Fruit fly (Drosophila melanogaster) whole organism, adult: Measurements from ENCODE around the gene CG14205.
A peak's percentile ranks its signal among the peaks of the same experiment; 100 is the strongest.

ENCODE experiments used
- CG11617 ChIP-seq: fragments of 200-800 bp; sonication (Bioruptor generic); optimal IDR thresholded peaks from 2 replicates; lab custom pipeline; 2017; ENCODE audit warnings: mild to moderate bottlenecking, missing biosample characterization, missing genetic modification reagents, missing genetic modification characterization
- CG12768 ChIP-seq: fragments of 200-800 bp; sonication (Bioruptor generic); optimal IDR thresholded peaks from 2 replicates; lab custom pipeline; 2017; ENCODE audit warnings: missing biosample characterization, missing genetic modification characterization, mild to moderate bottlenecking, moderate library complexity, missing genetic modification reagents
- CG14711 ChIP-seq: fragments of 200-800 bp; sonication (Bioruptor generic); optimal IDR thresholded peaks from 2 replicates; lab custom pipeline; 2018; ENCODE audit warnings: missing biosample characterization, mild to moderate bottlenecking, missing genetic modification characterization, moderate library complexity
- CG1620 ChIP-seq: fragments of 200-800 bp; sonication (Bioruptor generic); optimal IDR thresholded peaks from 2 replicates; lab custom pipeline; 2016; ENCODE audit warnings: missing biosample characterization, missing genetic modification characterization
- CG33017 ChIP-seq: fragments of 200-800 bp; sonication (Bioruptor generic); optimal IDR thresholded peaks from 2 replicates; lab custom pipeline; 2018; ENCODE audit warnings: missing biosample characterization, mild to moderate bottlenecking, missing genetic modification characterization, moderate library complexity
- CG5204 ChIP-seq: fragments of 200-800 bp; sonication (Bioruptor generic); optimal IDR thresholded peaks from 2 replicates; lab custom pipeline; 2016; ENCODE audit warnings: missing biosample characterization, missing genetic modification characterization
- CG7045 ChIP-seq: fragments of 200-800 bp; sonication (Bioruptor generic); optimal IDR thresholded peaks from 2 replicates; lab custom pipeline; 2017; ENCODE audit warnings: missing biosample characterization, mild to moderate bottlenecking, missing genetic modification characterization
- CG7101 ChIP-seq: fragments of 200-800 bp; sonication (Bioruptor generic); optimal IDR thresholded peaks from 2 replicates; lab custom pipeline; 2018; ENCODE audit warnings: missing biosample characterization, mild to moderate bottlenecking, missing genetic modification characterization, moderate library complexity
- Clk ChIP-seq: fragments of 200-800 bp; sonication (Bioruptor generic); optimal IDR thresholded peaks from 2 replicates; lab custom pipeline; 2017; ENCODE audit warnings: missing biosample characterization, missing genetic modification characterization
- Crg-1 ChIP-seq: fragments of 200-800 bp; sonication (Bioruptor generic); optimal IDR thresholded peaks from 2 replicates; lab custom pipeline; 2016; ENCODE audit warnings: missing biosample characterization, missing genetic modification characterization
- Hr96 ChIP-seq: fragments of 200-800 bp; sonication (Bioruptor generic); optimal IDR thresholded peaks from 2 replicates; lab custom pipeline; 2016; ENCODE audit warnings: missing biosample characterization, missing genetic modification characterization
- Mnt ChIP-seq: fragments of 200-800 bp; sonication (Bioruptor generic); optimal IDR thresholded peaks from 2 replicates; lab custom pipeline; 2016; ENCODE audit warnings: missing biosample characterization, mild to moderate bottlenecking, missing genetic modification characterization
- bab1 ChIP-seq: fragments of 200-800 bp; sonication (Bioruptor generic); optimal IDR thresholded peaks from 3 replicates; lab custom pipeline; 2019; ENCODE audit warnings: missing biosample characterization, mild to moderate bottlenecking, missing genetic modification characterization, moderate library complexity
- cic ChIP-seq: fragments of 200-800 bp; sonication (Bioruptor generic); optimal IDR thresholded peaks from 2 replicates; lab custom pipeline; 2017; ENCODE audit warnings: missing biosample characterization, mild to moderate bottlenecking, missing genetic modification characterization, moderate library complexity
- cnc ChIP-seq, 2 experiments: fragments of >200 bp; optimal IDR thresholded peaks; 2 replicates each; lab custom pipeline; 2017
- kay ChIP-seq: fragments of 200-800 bp; sonication (Bioruptor generic); peaks from one replicate; lab custom pipeline; 2016; ENCODE audit warnings: missing biosample characterization, missing genetic modification characterization, borderline replicate concordance
- ovo ChIP-seq: fragments of 200-800 bp; sonication (Bioruptor generic); optimal IDR thresholded peaks from 2 replicates; lab custom pipeline; 2016; ENCODE audit warnings: missing biosample characterization, missing genetic modification characterization
- pad ChIP-seq: fragments of 200-800 bp; sonication (Bioruptor generic); optimal IDR thresholded peaks from 3 replicates; lab custom pipeline; 2017; ENCODE audit warnings: missing biosample characterization, missing genetic modification characterization, mild to moderate bottlenecking, moderate library complexity, missing genetic modification reagents
- tj ChIP-seq: fragments of 200-800 bp; sonication (Bioruptor generic); optimal IDR thresholded peaks from 3 replicates; lab custom pipeline; 2017; ENCODE audit warnings: missing biosample characterization, mild to moderate bottlenecking, missing genetic modification characterization, moderate library complexity
- toe ChIP-seq: fragments of 200-800 bp; sonication (Bioruptor generic); optimal IDR thresholded peaks from 2 replicates; lab custom pipeline; 2016; ENCODE audit warnings: missing biosample characterization, missing genetic modification characterization

The CG14205 gene

DNA sequence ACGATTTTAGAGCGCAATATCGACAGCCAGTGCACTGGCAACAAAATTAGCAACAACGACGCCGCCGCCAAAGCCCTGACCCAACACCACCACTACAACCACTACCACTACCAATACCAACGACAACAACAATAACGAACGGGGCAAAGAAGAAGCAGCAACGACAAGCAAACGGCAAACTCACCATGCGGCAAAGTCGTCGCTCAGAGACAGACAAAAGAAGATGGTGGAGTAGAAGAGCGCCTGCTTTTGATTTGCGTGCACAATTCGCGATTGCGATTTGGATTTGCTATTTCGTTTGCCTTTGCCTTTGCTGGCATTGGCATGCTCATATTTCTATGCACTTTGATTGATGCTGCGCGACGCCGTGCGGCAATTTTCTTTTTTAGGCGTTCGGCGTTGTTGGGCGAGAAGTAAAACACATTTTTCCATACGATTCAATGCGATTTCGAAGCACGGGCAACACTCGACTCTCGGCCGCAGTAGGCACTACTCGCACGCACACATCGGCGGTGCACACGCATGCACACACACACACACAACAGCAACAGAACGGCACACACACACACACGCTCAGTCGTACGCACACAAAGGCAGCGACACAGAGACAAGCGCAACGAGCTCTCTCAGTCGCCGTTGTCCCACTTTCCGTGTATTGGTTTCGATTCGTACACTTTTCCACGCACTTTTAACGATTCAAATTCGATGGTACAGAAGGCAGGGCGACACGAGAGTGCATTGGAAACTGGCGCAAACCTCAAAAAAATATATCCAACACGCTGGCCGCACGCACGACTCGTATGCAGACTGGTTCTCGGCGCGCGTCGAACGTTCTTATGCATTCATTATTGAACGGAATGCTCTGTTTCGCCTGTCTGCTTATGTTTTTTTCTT, 45.3 kb downstream of the CG14205 start:
- TF ChIP-seq cnc (optimal IDR thresholded peaks at IDR 0.05; lab: Kevin White, UChicago) (no peak), tj (GFP tag; lab: Kevin White, UChicago) (peak; percentile 26), CG5204 (GFP tag; lab: Kevin White, UChicago) (no peak), Mnt (GFP tag; lab: Kevin White, UChicago) (peak; percentile 4), pad (peak; percentile 96), bab1 (peak; percentile 48), CG7101 (peak; percentile 26)

DNA sequence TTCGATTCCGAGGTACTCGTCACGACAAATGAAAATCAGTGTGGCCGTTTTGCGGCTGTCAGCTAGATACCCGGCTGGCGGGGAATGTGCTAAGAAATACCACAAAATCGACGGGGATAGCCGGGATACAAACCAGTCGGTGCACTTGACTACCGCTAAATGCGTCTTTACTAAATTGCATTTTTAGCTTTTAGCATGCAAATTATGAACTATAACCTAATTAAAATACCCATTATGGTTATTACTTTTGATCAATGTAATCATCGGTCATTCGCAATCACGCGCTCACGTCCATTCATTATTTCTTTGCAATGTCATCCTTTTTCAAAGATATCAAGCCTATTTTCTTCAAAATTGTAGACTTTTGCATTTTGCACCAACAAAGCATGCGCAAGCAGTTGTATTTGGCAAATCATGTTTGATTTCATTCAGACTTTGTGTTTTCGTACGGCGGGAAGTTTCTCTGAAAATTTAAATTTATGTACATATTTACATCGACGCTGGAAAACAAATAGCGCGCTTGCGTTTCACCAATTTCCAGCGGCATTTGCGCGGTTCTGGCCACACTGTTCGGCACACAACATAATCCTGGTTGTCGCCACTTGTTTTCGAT, 46.0 kb downstream of the CG14205 start, which contains the start of gene Rcd-1:
Gene Rcd-1, plus strand, starts transcription at position 440 of the 613 bp plus-strand sequence.
- no peak for TF ChIP-seq CG12768 (GFP tag; lab: Kevin White, UChicago)
- no peak for TF ChIP-seq Hr96
- no peak for TF ChIP-seq CG7101
- TF ChIP-seq CG1620 (GFP tag; lab: Kevin White, UChicago): no peak
- TF ChIP-seq Clk (GFP tag; lab: Kevin White, UChicago): no peak
- no peak for TF ChIP-seq cnc (optimal IDR thresholded peaks at IDR 0.05; lab: Kevin White, UChicago)
- TF ChIP-seq CG7045 (GFP tag; lab: Kevin White, UChicago): no peak
- TF ChIP-seq bab1: no peak

DNA sequence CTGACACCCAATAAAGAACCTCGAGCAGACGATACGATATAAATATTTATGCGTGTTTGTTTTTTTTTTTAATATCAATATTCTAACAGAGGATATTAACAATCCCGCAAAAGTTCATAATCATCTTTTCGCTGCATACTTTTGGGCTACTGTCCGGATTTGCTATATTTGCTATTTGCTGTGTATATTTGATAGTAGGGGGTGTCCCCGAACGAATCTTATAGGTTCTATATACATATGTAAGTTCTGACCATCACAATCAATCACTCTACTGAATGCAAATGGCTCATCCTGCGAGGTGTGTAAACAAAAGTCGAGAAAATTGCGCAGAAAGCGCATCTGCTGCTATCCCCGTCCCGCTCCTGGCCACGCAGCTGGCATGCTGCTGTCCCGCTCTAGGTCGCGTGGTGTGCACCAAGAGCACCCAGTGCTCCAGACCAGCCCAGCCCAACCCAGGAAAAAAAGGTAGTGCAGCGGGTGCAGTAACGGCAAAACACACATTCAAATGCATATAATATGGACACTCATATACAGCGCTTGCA, 48.4 kb downstream of the CG14205 start:
- TF ChIP-seq pad: peak; percentile 70
- TF ChIP-seq bab1: peak; percentile 24
- TF ChIP-seq CG7045 (GFP tag; lab: Kevin White, UChicago): no peak
- TF ChIP-seq CG1620 (GFP tag; lab: Kevin White, UChicago): no peak
- no peak for TF ChIP-seq kay (GFP tag; lab: Kevin White, UChicago)

DNA sequence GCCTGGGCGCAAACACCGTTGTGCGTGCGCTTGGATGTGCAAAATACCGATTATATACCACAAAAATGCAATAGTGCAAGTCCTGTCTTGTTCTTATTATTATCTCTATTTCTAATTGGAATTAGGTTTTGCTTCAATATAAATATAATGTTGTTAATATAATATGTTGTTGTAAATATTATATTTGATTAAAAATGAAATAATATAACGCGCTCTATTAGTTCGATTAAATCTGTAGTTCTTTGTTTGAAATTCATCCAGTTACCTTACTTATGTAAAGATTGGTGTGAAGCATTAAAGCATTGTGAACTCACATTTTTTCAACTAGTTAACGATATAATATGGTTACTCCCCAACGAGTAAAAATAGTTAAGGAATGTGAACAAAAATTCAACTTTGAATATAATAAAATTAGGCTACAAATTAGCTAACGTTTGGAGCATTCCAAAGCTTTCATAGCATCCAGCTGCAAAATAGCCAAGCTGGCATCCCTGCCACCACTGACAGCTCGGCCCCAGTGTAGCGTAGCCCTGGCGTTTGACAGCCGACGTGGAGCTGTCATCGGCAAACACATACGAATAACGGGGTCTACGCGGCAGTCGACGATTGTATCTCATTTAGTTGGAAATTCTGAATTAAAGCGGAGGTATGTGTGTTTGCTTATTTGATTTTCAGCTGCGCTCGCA, 50.6 kb downstream of the CG14205 start, which contains the start of the genes CG12237 and Sec61gamma:
Gene CG12237, minus strand, starts transcription at position 51 of the 686 bp plus-strand sequence.
Gene Sec61gamma, plus strand, starts transcription at position 509 of the 686 bp plus-strand sequence.
- TF ChIP-seq cnc (optimal IDR thresholded peaks at IDR 0.05; lab: Kevin White, UChicago) (no peak), Mnt (GFP tag; lab: Kevin White, UChicago) (peak; percentile 31), CG33017 (tag; lab: Kevin White, UChicago) (no peak), kay (GFP tag; lab: Kevin White, UChicago) (no peak), CG7045 (GFP tag; lab: Kevin White, UChicago) (no peak), CG5204 (GFP tag; lab: Kevin White, UChicago) (no peak), CG7101 (peak; percentile 40), CG12768 (GFP tag; lab: Kevin White, UChicago) (peak; percentile 1), CG14711 (tag; lab: Kevin White, UChicago) (no peak), Clk (GFP tag; lab: Kevin White, UChicago) (no peak), toe (GFP tag; lab: Kevin White, UChicago) (no peak), cic (GFP tag; lab: Kevin White, UChicago) (no peak), tj (GFP tag; lab: Kevin White, UChicago) (peak; percentile 41), Crg-1 (no peak), CG1620 (GFP tag; lab: Kevin White, UChicago) (peak; percentile 65), ovo (GFP tag; lab: Kevin White, UChicago) (peak; percentile 95), CG11617 (GFP tag; lab: Kevin White, UChicago) (peak; percentile 18), bab1 (peak; percentile 55), Hr96 (no peak), pad (peak; percentile 39)
